Worm (Caenorhabditis elegans) whole organism, young adult: ENCODE results near the gene unc-96.

ENCODE experiments used
- K11D2.4 ChIP-seq: fragments of 200-800 bp; sonication (Bioruptor generic); IDR thresholded peaks from 2 replicates; pipeline ENCODE4 v1.3.6; 2022; ENCODE audit warnings: missing genetic modification reagents, missing genetic modification characterization, missing compliant biosample characterization
- Y95B8A.8 ChIP-seq: fragments of 200-800 bp; sonication (Bioruptor generic); IDR thresholded peaks from 2 replicates; pipeline ENCODE4 v1.3.6; 2022; ENCODE audit warnings: missing genetic modification reagents, missing genetic modification characterization, missing compliant biosample characterization
- bed-1 ChIP-seq: fragments of 200-800 bp; sonication (Bioruptor generic); IDR thresholded peaks from 2 replicates; pipeline ENCODE4 v1.3.6; 2022; ENCODE audit warnings: missing genetic modification reagents, missing genetic modification characterization, missing compliant biosample characterization
- egrh-3 ChIP-seq: fragments of 200-800 bp; sonication (Bioruptor generic); IDR thresholded peaks from 2 replicates; pipeline ENCODE4 v1.3.6; 2022; ENCODE audit warnings: missing genetic modification reagents, missing genetic modification characterization, missing compliant biosample characterization
- lin-54 ChIP-seq: fragments of 200-800 bp; sonication (Bioruptor generic); optimal IDR thresholded peaks from 2 replicates; lab custom pipeline; 2018; ENCODE audit warnings: mild to moderate bottlenecking, missing genetic modification characterization, missing compliant biosample characterization
- lsy-27 ChIP-seq: sonication (generic microtip); optimal IDR thresholded peaks from 2 replicates; lab custom pipeline; 2017; ENCODE audit warnings: missing genetic modification characterization, mild to moderate bottlenecking, missing compliant biosample characterization, antibody characterized with exemption, missing genotype, borderline replicate concordance; ENCODE audit not compliant: insufficient read depth
- madf-6 ChIP-seq: fragments of 200-800 bp; sonication (Bioruptor generic); IDR thresholded peaks from 2 replicates; pipeline ENCODE4 v1.3.6; 2022; ENCODE audit warnings: missing genetic modification reagents, missing genetic modification characterization, missing compliant biosample characterization
- snpc-4 ChIP-seq, 5 experiments: fragments of 150-350 bp in 1 of 5; sonication (generic microtip) in 4 of 5; optimal IDR thresholded peaks; 2 replicates each; lab custom pipeline; 2014 to 2018; ENCODE audit warnings: missing genetic modification characterization in 5 of 5, missing biosample characterization in 3 of 5, antibody characterized with exemption in 2 of 5, mild to moderate bottlenecking in 2 of 5, missing compliant biosample characterization in 2 of 5, missing genotype in 2 of 5, moderate library complexity in 2 of 5, missing genetic modification reagents in 1 of 5
- unc-130 ChIP-seq: sonication (generic microtip); optimal IDR thresholded peaks from 2 replicates; lab custom pipeline; 2016; ENCODE audit warnings: missing genetic modification reagents, missing genetic modification characterization, missing compliant biosample characterization
- unc-62 ChIP-seq: fragments of 150-350 bp; optimal IDR thresholded peaks from 2 replicates; lab custom pipeline; 2014; ENCODE audit warnings: missing biosample characterization, missing genetic modification reagents, missing genetic modification characterization
- ztf-22 ChIP-seq: fragments of 200-800 bp; sonication (Bioruptor generic); optimal IDR thresholded peaks from 2 replicates; lab custom pipeline; 2018; ENCODE audit warnings: mild to moderate bottlenecking, missing genetic modification characterization, moderate library complexity, missing compliant biosample characterization

DNA sequence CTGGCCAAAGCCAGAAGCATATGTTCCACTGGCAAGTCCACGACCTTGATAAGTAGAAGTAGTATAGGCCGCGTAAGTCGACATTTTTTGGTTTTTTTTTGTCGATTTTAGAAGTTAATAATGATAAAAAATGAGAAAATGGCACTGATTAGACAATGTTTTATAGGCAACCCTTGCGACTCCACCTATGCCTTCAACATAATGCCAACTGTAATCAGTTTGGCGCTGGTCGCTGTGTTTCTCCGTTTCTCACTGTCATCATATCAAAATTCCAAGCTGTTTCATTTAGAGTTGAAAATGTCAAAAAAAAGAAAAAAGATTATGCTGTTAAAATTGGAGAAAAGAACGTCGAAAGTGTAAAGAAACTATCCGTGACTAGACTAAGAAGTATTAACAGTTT, 24.5 kb upstream of the unc-96 start:
- no peak for TF ChIP-seq lin-54 (GFP tag; lab: Kevin White, UChicago)
- TF ChIP-seq lsy-27 (tag; lab: Kevin White, UChicago): no peak
- no peak for TF ChIP-seq ztf-22 (GFP tag; lab: Kevin White, UChicago)
- TF ChIP-seq Y95B8A.8 (GFP tag; lab: Robert Waterston, UW): no peak
- no peak for TF ChIP-seq egrh-3 (GFP tag; lab: Robert Waterston, UW)
- no peak for TF ChIP-seq madf-6 (GFP tag; lab: Robert Waterston, UW)
- no peak for TF ChIP-seq snpc-4 (GFP tag; optimal IDR thresholded peaks at IDR 0.05; lab: Kevin White, UChicago)
- no peak for TF ChIP-seq snpc-4 (tag; optimal IDR thresholded peaks at IDR 0.05; lab: Kevin White, UChicago)
- TF ChIP-seq bed-1: no peak
- TF ChIP-seq K11D2.4 (GFP tag; lab: Robert Waterston, UW): no peak
- no peak for TF ChIP-seq unc-130
- TF ChIP-seq unc-62: no peak
